Worm (Caenorhabditis elegans): Measurements from ENCODE around the gene fipr-7.

Gene fipr-7

ce11 chrV:10248255-10248979 lies 18.8 kb downstream of the fipr-7 start, which contains the start of gene akt-1:
TSS of gene akt-1 (plus strand) at chrV:10248905.
- TF ChIP-seq klf-2 (GFP tag; conservative IDR thresholded peaks at IDR 0.05): no peak
- TF ChIP-seq ref-1 (GFP tag; conservative IDR thresholded peaks at IDR 0.05): no peak
- TF ChIP-seq ztf-23 (GFP tag; IDR thresholded peaks at IDR 0.05): no peak
- no peak for TF ChIP-seq ztf-29 (GFP tag; IDR thresholded peaks at IDR 0.05)
- no peak for TF ChIP-seq med-1 (GFP tag; optimal IDR thresholded peaks at IDR 0.05; ENCODE audit: insufficient read depth)
- TF ChIP-seq cog-1 (tag; optimal IDR thresholded peaks at IDR 0.05): no peak
- no peak for TF ChIP-seq tab-1 (GFP tag; IDR thresholded peaks at IDR 0.05)
- no peak for TF ChIP-seq flt-1 (GFP tag; IDR thresholded peaks at IDR 0.05)
- TF ChIP-seq T22C8.4 (GFP tag; IDR thresholded peaks at IDR 0.05): no peak

ce11 chrV:10249515-10249914 lies 19.9 kb downstream of the fipr-7 start:
- TF ChIP-seq med-1 (GFP tag; optimal IDR thresholded peaks at IDR 0.05; ENCODE audit: insufficient read depth) (no peak), ztf-23 (GFP tag; IDR thresholded peaks at IDR 0.05) (no peak), tab-1 (GFP tag; IDR thresholded peaks at IDR 0.05) (no peak), ref-1 (GFP tag; conservative IDR thresholded peaks at IDR 0.05) (no peak), T22C8.4 (GFP tag; IDR thresholded peaks at IDR 0.05) (no peak), klf-2 (GFP tag; conservative IDR thresholded peaks at IDR 0.05) (no peak), flt-1 (GFP tag; IDR thresholded peaks at IDR 0.05) (no peak), ztf-29 (GFP tag; IDR thresholded peaks at IDR 0.05) (no peak), cog-1 (tag; optimal IDR thresholded peaks at IDR 0.05) (no peak)

- TF ChIP-seq ref-1 (GFP tag; conservative IDR thresholded peaks at IDR 0.05): no peak
- no peak for TF ChIP-seq T22C8.4 (GFP tag; IDR thresholded peaks at IDR 0.05)
- no peak for TF ChIP-seq med-1 (GFP tag; optimal IDR thresholded peaks at IDR 0.05; ENCODE audit: insufficient read depth)
- no peak for TF ChIP-seq ztf-29 (GFP tag; IDR thresholded peaks at IDR 0.05)
- TF ChIP-seq tab-1 (GFP tag; IDR thresholded peaks at IDR 0.05): no peak
- TF ChIP-seq cog-1 (tag; optimal IDR thresholded peaks at IDR 0.05): no peak
- TF ChIP-seq ztf-23 (GFP tag; IDR thresholded peaks at IDR 0.05): no peak
- no peak for TF ChIP-seq klf-2 (GFP tag; conservative IDR thresholded peaks at IDR 0.05)
- no peak for TF ChIP-seq flt-1 (GFP tag; IDR thresholded peaks at IDR 0.05)
Measured at ce11 chrV:10252682-10253081, 23.1 kb downstream of the fipr-7 start.

- no peak for TF ChIP-seq flt-1 (GFP tag; IDR thresholded peaks at IDR 0.05)
- no peak for TF ChIP-seq T22C8.4 (GFP tag; IDR thresholded peaks at IDR 0.05)
- no peak for TF ChIP-seq med-1 (GFP tag; optimal IDR thresholded peaks at IDR 0.05; ENCODE audit: insufficient read depth)
- no peak for TF ChIP-seq ref-1 (GFP tag; conservative IDR thresholded peaks at IDR 0.05)
Measured at ce11 chrV:10255005-10255472, 25.4 kb downstream of the fipr-7 start, which contains the start of gene rop-1. TSS of gene rop-1 (minus strand) at chrV:10255055.

ce11 chrV:10256050-10256449 lies 26.4 kb downstream of the fipr-7 start, which contains the start of gene nhr-232:
TSS of gene nhr-232 (plus strand) at chrV:10256170.
- no peak for TF ChIP-seq cog-1 (tag; optimal IDR thresholded peaks at IDR 0.05)
- no peak for TF ChIP-seq flt-1 (GFP tag; IDR thresholded peaks at IDR 0.05)
- TF ChIP-seq klf-2 (GFP tag; conservative IDR thresholded peaks at IDR 0.05): no peak
- TF ChIP-seq tab-1 (GFP tag; IDR thresholded peaks at IDR 0.05): no peak
- no peak for TF ChIP-seq ztf-29 (GFP tag; IDR thresholded peaks at IDR 0.05)
- no peak for TF ChIP-seq med-1 (GFP tag; optimal IDR thresholded peaks at IDR 0.05; ENCODE audit: insufficient read depth)
- TF ChIP-seq T22C8.4 (GFP tag; IDR thresholded peaks at IDR 0.05): no peak
- no peak for TF ChIP-seq ref-1 (GFP tag; conservative IDR thresholded peaks at IDR 0.05)
- TF ChIP-seq ztf-23 (GFP tag; IDR thresholded peaks at IDR 0.05): no peak

- TF ChIP-seq klf-2 (GFP tag; conservative IDR thresholded peaks at IDR 0.05): no peak
- no peak for TF ChIP-seq ztf-29 (GFP tag; IDR thresholded peaks at IDR 0.05)
- no peak for TF ChIP-seq flt-1 (GFP tag; IDR thresholded peaks at IDR 0.05)
- TF ChIP-seq tab-1 (GFP tag; IDR thresholded peaks at IDR 0.05): no peak
Measured at ce11 chrV:10260460-10260859, 30.8 kb downstream of the fipr-7 start, which contains the start of gene sri-18. TSS of gene sri-18 (minus strand) at chrV:10260560.

ce11 chrV:10265019-10265418 lies 35.4 kb downstream of the fipr-7 start:
- TF ChIP-seq tab-1 (GFP tag; IDR thresholded peaks at IDR 0.05) (no peak), med-1 (GFP tag; optimal IDR thresholded peaks at IDR 0.05; ENCODE audit: insufficient read depth) (no peak), ref-1 (GFP tag; conservative IDR thresholded peaks at IDR 0.05) (no peak), ztf-29 (GFP tag; IDR thresholded peaks at IDR 0.05) (no peak), ztf-23 (GFP tag; IDR thresholded peaks at IDR 0.05) (no peak), klf-2 (GFP tag; conservative IDR thresholded peaks at IDR 0.05) (no peak), flt-1 (GFP tag; IDR thresholded peaks at IDR 0.05) (no peak), cog-1 (tag; optimal IDR thresholded peaks at IDR 0.05) (no peak)

- no peak for TF ChIP-seq ztf-29 (GFP tag; IDR thresholded peaks at IDR 0.05)
- no peak for TF ChIP-seq ztf-23 (GFP tag; IDR thresholded peaks at IDR 0.05)
- no peak for TF ChIP-seq med-1 (GFP tag; optimal IDR thresholded peaks at IDR 0.05; ENCODE audit: insufficient read depth)
- no peak for TF ChIP-seq cog-1 (tag; optimal IDR thresholded peaks at IDR 0.05)
- TF ChIP-seq flt-1 (GFP tag; IDR thresholded peaks at IDR 0.05): no peak
- no peak for TF ChIP-seq ref-1 (GFP tag; conservative IDR thresholded peaks at IDR 0.05)
- TF ChIP-seq T22C8.4 (GFP tag; IDR thresholded peaks at IDR 0.05): no peak
- no peak for TF ChIP-seq klf-2 (GFP tag; conservative IDR thresholded peaks at IDR 0.05)
- TF ChIP-seq tab-1 (GFP tag; IDR thresholded peaks at IDR 0.05): no peak
Measured at ce11 chrV:10266050-10266449, 36.4 kb downstream of the fipr-7 start.

- TF ChIP-seq ztf-29 (GFP tag; IDR thresholded peaks at IDR 0.05): no peak
- no peak for TF ChIP-seq flt-1 (GFP tag; IDR thresholded peaks at IDR 0.05)
- no peak for TF ChIP-seq med-1 (GFP tag; optimal IDR thresholded peaks at IDR 0.05; ENCODE audit: insufficient read depth)
Measured at ce11 chrV:10270214-10270613, 40.6 kb downstream of the fipr-7 start, which contains the start of gene ric-4. TSS of gene ric-4 (minus strand) at chrV:10270314.

- TF ChIP-seq ztf-23 (GFP tag; IDR thresholded peaks at IDR 0.05): no peak
- TF ChIP-seq tab-1 (GFP tag; IDR thresholded peaks at IDR 0.05): no peak
- 0 out of 2 replicates have a peak, but pooled peaks have one; percentile 45 for TF ChIP-seq T22C8.4 (GFP tag; IDR thresholded peaks at IDR 0.05)
- TF ChIP-seq flt-1 (GFP tag; IDR thresholded peaks at IDR 0.05): no peak
Measured at ce11 chrV:10273837-10274236, 44.2 kb downstream of the fipr-7 start.

Data from whole organism, midembryonic.